Fruit fly (Drosophila melanogaster): ENCODE results near the gene CG5746.

The CG5746 gene

dm6 chr3R:24294784-24295555 is 53.6 kb downstream of the CG5746 start, which contains the start of gene crb (continued):
- TF ChIP-seq Awh (GFP tag; IDR thresholded peaks at IDR 0.05): 0 out of 2 replicates have a peak, but pooled peaks have one; percentile 29
- TF ChIP-seq nerfin-2 (GFP tag; IDR thresholded peaks at IDR 0.05; ENCODE audit: partially characterized antibody): peak; percentile 37; the same call in 1 of the 2 replicates
- no peak for TF ChIP-seq eve (GFP tag; optimal IDR thresholded peaks at IDR 0.05)
- TF ChIP-seq CG13624 (GFP tag; optimal IDR thresholded peaks at IDR 0.05): peak; percentile 62
- TF ChIP-seq CG33557 (GFP tag; optimal IDR thresholded peaks at IDR 0.05): peak; percentile 34
- TF ChIP-seq MTF-1 (GFP tag; optimal IDR thresholded peaks at IDR 0.05; ENCODE audit: borderline replicate concordance): peak; percentile 20
- TF ChIP-seq CG4360 (GFP tag; IDR thresholded peaks at IDR 0.05): peak; percentile 79
- TF ChIP-seq Xbp1 (GFP tag; optimal IDR thresholded peaks at IDR 0.05): peak; percentile 49
- peak; percentile 35 for TF ChIP-seq zfh2 (GFP tag; optimal IDR thresholded peaks at IDR 0.05)
- TF ChIP-seq schlank (tag; optimal IDR thresholded peaks at IDR 0.05): peak; percentile 10
- peak; percentile 50 for TF ChIP-seq Hsf (GFP tag; optimal IDR thresholded peaks at IDR 0.05)
- TF ChIP-seq Asciz (GFP tag; optimal IDR thresholded peaks at IDR 0.05): no peak
- TF ChIP-seq CG3847 (GFP tag; IDR thresholded peaks at IDR 0.05): peak; percentile 68
- peak; percentile 38 for TF ChIP-seq CG18262 (tag; optimal IDR thresholded peaks at IDR 0.05)
- TF ChIP-seq CG10366 (GFP tag; IDR thresholded peaks at IDR 0.05): no peak; the same call in 1 of the 2 replicates
- peak; percentile 59 for TF ChIP-seq wek (GFP tag; optimal IDR thresholded peaks at IDR 0.05)
- peak in 1 of 3 experiments; percentile 56 for TF ChIP-seq Stat92E (GFP tag; optimal IDR thresholded peaks at IDR 0.05)
- TF ChIP-seq tll (GFP tag; optimal IDR thresholded peaks at IDR 0.05): no peak
- peak; percentile 7 for TF ChIP-seq pum (GFP tag; optimal IDR thresholded peaks at IDR 0.05)
- TF ChIP-seq CG4854 (GFP tag; optimal IDR thresholded peaks at IDR 0.05): peak; percentile 13
- TF ChIP-seq CG10267 (tag; optimal IDR thresholded peaks at IDR 0.05): peak; percentile 54
- no peak for TF ChIP-seq tio (GFP tag; optimal IDR thresholded peaks at IDR 0.05)
- no peak for TF ChIP-seq wor (GFP tag; IDR thresholded peaks at IDR 0.05)
- TF ChIP-seq Sox100B (GFP tag; optimal IDR thresholded peaks at IDR 0.05): peak; percentile 30
- TF ChIP-seq CG18599 (GFP tag; optimal IDR thresholded peaks at IDR 0.05): peak; percentile 44
- peak; percentile 64 for TF ChIP-seq slbo (GFP tag; IDR thresholded peaks at IDR 0.05)
- no peak for TF ChIP-seq CG16779 (GFP tag; IDR thresholded peaks at IDR 0.05)
- peak; percentile 66 for TF ChIP-seq MBD-R2 (GFP tag; IDR thresholded peaks at IDR 0.05)
- no peak for TF ChIP-seq Vsx1 (GFP tag; optimal IDR thresholded peaks at IDR 0.05)
- no peak for TF ChIP-seq CG16815 (GFP tag; optimal IDR thresholded peaks at IDR 0.05)
- peak; percentile 31 for TF ChIP-seq ind (GFP tag; optimal IDR thresholded peaks at IDR 0.05)
- TF ChIP-seq CG12104 (GFP tag; optimal IDR thresholded peaks at IDR 0.05): no peak
- no peak; the same call in 1 of the 2 replicates for TF ChIP-seq CG10959 (GFP tag; IDR thresholded peaks at IDR 0.05)
- TF ChIP-seq CG17612 (GFP tag; IDR thresholded peaks at IDR 0.05): no peak
- peak; percentile 61 for TF ChIP-seq CG13123 (GFP tag; optimal IDR thresholded peaks at IDR 0.05)
- TF ChIP-seq ham (GFP tag; IDR thresholded peaks at IDR 0.05): no peak
- TF ChIP-seq CG12391 (tag; optimal IDR thresholded peaks at IDR 0.05): peak; percentile 61
- TF ChIP-seq sug (tag; optimal IDR thresholded peaks at IDR 0.05): peak; percentile 62
- peak; percentile 41 for TF ChIP-seq gro (GFP tag; optimal IDR thresholded peaks at IDR 0.05)
- TF ChIP-seq ranshi (GFP tag; IDR thresholded peaks at IDR 0.05): peak; percentile 59; the same call in 1 of the 2 replicates
- no peak for TF ChIP-seq CG6254 (GFP tag; optimal IDR thresholded peaks at IDR 0.05)
- TF ChIP-seq CG10431 (GFP tag; optimal IDR thresholded peaks at IDR 0.05): no peak
- TF ChIP-seq Doc2 (GFP tag; IDR thresholded peaks at IDR 0.05): no peak
- peak; percentile 58 for TF ChIP-seq Fer1 (GFP tag; optimal IDR thresholded peaks at IDR 0.05)
- peak; percentile 35 for TF ChIP-seq CG13424 (tag; optimal IDR thresholded peaks at IDR 0.05)
- TF ChIP-seq lov (optimal IDR thresholded peaks at IDR 0.05): no peak
- TF ChIP-seq lov (GFP tag; IDR thresholded peaks at IDR 0.05): 0 out of 3 replicates have a peak, but pooled peaks have one; percentile 33
- no peak for TF ChIP-seq pita (GFP tag; optimal IDR thresholded peaks at IDR 0.05)
